Fruit fly (Drosophila melanogaster): ENCODE measurements around the gene sage.

DNA sequence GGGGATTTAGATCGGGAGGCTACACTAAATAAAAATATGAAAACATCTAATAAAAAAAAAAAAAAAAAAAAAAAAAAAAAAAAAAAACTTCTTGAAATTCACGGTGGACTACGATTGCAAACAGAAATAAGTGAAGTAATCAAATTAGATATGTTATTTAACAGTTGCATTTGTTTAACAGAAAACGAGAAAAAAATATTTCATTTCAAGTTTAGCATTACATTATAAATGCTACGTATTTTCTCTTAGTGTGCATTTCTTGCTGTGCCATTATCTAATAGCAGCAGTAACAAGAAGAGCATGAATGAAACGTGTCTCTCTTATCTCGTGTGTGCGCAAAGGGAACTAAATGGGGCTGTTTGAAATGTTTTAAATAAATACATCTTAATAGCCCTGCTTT lies 39.1 kb downstream of the sage start:
- TF ChIP-seq fru (GFP tag; optimal IDR thresholded peaks at IDR 0.05) (no peak), GATAd (GFP tag; optimal IDR thresholded peaks at IDR 0.05) (no peak), dmrt93B (GFP tag; optimal IDR thresholded peaks at IDR 0.05) (no peak), Abd-B (GFP tag; optimal IDR thresholded peaks at IDR 0.05) (no peak), Dfd (GFP tag; optimal IDR thresholded peaks at IDR 0.05) (no peak)
